Worm (Caenorhabditis elegans) whole organism, dauer: ENCODE data around the gene rpi-2.

Experiments
- unc-62 ChIP-seq: sonication (generic microtip); optimal IDR thresholded peaks from 2 replicates; lab custom pipeline; 2017; ENCODE audit warnings: missing biosample characterization, missing genetic modification reagents, missing genetic modification characterization

Gene rpi-2

DNA sequence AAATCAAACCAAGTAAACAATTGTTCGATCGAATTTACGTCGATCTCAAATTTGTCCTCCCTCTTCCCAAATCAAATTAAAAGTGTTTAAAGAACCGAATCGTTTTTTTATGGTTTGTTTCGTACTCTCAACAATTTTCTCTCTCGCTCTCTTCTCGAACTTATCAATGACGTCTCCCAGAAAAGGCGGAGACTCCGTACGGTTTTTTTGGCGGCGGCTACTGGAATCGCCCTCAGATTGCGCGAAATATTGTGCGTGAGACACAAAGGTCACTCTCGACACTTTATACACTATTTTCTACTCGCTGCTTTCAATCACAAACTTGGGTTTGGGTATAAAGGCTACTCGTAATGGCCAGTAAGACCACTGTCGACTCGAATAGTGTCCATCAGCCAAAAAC lies 9.4 kb downstream of the rpi-2 start, which contains the start of gene epic-2:
Gene epic-2 (plus strand): TSS at position 317 of the 400 bp plus-strand sequence.
- TF ChIP-seq unc-62 (GFP tag; lab: Kevin White, UChicago), result no peak

DNA sequence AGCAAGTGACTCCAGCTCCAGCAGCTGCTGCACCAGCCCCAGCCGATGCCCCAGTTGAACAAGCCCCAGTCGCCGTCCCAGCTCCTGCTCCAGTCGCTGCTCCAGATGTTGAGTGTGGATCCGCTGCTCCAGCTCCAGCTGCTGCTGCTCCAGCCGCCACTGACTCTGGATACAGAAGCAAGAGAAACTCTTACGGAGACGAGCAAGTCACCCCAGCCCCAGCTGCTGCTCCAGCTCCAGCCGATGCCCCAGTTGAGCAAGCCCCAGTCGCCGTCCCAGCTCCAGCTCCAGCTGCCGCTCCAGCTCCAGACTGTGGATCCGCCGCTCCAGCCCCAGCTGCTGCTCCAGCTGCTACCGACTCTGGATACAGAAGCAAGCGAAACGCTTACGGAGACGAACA lies 10.5 kb downstream of the rpi-2 start:
- no peak for TF ChIP-seq unc-62 (GFP tag; lab: Kevin White, UChicago)

DNA sequence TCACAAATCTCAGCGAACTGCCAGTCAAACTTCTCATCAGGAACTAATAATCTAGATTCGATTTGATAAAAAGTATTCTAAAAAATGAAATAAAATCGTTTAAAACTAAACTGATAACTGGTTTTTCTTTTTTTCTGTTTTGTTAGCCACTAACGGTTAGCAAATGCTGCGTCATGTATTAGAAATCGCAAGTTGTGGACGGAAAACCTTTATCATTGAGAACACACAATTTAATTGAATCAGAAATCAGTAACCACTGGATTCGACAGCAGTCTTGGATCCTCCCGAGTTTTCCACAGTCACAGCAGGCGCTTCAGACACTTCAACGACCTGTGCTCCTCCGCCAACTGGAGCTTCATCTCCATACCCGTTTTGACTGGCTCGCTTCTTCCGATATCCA lies 11.9 kb downstream of the rpi-2 start:
- TF ChIP-seq unc-62 (GFP tag; lab: Kevin White, UChicago), result no peak

DNA sequence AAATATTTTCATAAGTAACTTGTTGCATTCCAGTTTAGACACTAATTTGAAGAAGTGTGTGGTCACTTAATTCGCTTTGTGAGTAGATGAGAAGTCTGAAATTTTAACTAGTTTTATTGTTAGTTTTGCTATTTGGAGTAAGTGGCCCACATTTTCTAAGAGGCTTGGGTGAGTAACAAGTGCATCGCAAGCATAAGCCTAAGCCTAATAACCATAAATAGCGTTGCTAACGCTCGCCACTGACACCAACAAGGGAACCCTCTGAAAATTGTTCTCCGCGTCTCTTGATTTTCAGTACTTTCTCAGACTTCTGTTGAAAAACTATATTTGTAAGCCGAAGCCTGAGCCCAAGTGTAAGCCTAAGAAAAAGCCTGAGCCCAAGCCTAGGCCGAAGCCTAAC lies 13.2 kb downstream of the rpi-2 start, which contains the start of gene epic-3:
Gene epic-3 (minus strand): TSS at position 101 of the 400 bp plus-strand sequence.
- no peak for TF ChIP-seq unc-62 (GFP tag; lab: Kevin White, UChicago)

DNA sequence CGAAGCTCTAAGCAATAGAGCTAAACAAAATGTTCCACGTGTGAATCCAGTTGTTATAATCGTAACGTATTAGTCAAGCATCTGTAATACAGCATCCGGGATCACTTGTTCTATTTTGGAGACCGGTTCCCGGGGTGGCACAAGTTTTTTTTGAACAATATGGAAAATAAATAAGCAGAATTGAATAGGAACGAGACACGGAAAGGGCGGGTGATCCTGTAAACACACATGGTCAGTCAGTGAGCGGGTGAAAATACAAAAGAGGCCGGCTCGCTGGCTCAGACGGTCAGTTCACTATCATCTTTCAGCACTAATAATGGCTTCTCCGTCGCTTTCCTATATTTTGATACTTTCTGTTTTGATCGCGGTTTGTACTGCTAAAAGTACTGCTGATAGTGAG lies 14.8 kb downstream of the rpi-2 start, which contains the start of gene K08D12.8:
Gene K08D12.8 (plus strand): TSS at position 301 of the 400 bp plus-strand sequence.
- TF ChIP-seq unc-62 (GFP tag; lab: Kevin White, UChicago), result no peak

DNA sequence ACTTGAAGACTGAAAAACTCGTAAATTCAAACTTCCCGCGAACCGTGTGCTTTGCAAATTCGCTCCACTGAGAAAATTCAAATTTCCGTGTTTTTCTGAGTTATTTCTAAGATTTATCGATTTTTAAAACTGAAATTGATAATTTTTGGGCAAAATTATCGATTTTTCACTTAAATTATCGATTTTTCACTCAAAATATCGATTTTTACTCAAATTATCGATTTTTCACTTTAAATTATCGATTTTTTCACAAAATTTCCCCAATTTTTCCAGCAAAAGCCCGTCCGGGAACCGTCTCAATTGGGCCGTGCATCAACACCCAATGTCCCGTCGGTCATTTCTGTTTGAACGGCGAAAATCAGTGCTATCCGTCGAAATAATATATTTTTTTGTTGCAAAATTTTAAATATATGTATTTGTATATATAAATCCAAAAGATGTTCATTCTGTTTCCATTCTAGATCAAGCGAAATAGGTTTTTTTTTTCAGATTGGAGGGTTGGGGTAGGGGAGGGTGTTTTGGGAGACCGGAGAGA lies 16.5 kb downstream of the rpi-2 start:
- TF ChIP-seq unc-62 (GFP tag; lab: Kevin White, UChicago), result no peak

DNA sequence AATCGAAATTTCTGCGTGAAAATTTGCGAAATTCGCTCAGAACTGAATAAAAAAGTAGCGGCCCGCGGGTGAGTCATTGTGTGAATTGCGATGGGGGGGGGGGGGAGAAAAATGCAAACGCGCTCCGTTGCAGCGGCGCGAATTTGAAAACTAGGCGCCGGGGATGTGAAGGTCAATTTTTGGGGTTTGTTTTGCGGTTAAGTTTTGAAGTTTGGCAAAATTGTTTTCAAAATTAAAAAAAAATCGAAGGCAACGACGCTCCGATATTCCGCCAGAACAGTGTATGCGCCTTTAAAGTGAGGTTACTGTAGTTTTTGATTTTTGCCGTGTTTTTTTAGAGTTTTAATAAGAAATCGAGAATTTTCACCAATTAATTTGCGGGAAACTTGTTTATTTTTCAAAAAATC lies 27.3 kb downstream of the rpi-2 start:
- TF ChIP-seq unc-62 (GFP tag; lab: Kevin White, UChicago), result no peak

DNA sequence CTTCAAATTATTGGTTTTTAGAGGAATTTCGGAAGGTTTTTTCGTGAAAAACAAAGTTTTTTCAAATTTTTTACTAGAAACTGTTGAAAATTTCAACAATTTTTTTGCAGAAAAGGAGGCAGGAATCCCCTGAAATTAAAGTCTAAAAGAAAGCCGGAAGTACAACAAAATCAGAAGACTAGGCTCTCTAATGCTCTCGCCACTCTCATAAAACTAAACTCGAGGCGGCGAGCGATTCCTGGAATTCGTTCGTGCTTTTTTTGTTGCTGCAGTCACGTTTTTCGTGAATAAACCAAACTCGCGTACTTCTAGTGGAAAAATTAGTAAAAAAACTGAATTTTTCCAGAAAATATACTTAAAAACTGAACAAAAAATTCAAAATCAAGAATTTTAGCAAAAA lies 27.8 kb downstream of the rpi-2 start:
- no peak for TF ChIP-seq unc-62 (GFP tag; lab: Kevin White, UChicago)

DNA sequence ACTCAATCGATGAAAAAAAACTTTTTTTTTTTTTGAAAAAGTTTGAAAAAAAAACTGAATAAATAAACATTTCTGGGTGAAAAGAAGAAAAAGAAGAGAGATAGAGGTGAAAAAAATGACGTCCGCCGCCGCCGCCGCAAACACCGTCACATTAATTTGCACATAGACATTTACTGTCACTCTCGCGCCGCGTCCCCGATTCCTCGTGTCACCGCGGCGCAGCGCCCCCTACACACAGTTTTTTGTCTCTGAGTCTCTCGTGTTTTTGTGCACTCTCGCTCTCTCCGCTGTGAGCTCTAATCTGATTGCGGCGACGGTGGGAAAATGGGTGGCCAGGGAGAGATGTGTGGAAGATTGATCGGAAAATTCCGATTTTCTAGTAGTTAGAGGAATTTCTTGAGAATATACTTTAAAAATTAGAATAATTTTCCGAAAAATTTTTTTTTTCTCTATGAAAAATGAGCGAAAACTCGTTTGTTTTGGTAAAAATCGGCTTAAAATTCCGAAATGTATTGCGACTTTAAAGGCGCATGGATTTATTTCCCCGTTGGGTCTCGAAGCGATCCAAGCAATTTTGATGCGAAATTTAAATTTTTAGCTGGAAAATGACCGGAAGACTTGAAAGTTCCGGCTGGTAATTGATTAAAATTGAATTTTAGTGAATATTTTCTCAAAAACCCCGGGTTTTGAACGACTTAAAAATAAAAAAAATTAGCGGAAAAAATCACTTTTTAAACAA lies 28.5 kb downstream of the rpi-2 start:
- TF ChIP-seq unc-62 (GFP tag; lab: Kevin White, UChicago), result no peak

DNA sequence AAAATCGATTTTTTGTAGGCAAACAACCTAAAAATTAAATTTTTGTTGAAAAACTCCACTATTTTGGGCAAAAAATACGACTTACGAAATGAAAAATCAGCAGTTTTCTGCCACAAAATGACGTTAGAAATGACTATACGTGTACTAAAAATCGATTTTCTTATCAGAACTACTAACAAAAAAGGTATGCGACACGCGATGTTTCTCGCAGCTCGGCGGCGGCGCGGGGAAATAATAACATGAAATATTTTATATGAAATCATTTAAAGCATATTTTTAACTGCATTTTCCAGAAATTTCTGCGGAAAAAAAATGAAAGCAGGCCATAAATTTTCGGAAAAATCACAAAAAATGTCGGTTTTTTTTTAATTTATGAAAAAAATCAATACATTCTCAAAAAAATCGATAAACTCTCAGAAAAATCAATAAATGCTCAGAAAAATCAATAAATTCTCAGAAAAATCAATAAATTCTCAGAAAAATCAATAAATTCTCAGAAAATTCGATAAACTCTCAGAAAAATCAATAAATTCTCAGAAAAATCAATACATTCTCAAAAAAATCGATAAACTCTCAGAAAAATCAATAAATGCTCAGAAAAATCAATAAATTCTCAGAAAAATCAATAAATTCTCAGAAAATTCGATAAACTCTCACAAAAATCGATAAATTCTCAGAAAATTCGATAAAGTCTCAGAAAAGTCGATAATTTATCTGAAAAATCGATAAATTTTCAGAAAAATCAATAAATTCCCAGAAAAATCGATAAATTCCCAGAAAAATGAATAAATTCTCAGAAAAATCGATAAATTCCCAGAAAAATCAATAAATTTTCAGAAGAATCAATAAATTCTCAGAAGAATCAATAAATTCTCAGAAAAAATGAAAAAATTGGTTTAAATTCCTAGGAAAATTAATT lies 29.3 kb downstream of the rpi-2 start, which contains the start of gene ptpn-22:
Gene ptpn-22 (minus strand): TSS at position 158 of the 919 bp plus-strand sequence.
- TF ChIP-seq unc-62 (GFP tag; lab: Kevin White, UChicago), result no peak

DNA sequence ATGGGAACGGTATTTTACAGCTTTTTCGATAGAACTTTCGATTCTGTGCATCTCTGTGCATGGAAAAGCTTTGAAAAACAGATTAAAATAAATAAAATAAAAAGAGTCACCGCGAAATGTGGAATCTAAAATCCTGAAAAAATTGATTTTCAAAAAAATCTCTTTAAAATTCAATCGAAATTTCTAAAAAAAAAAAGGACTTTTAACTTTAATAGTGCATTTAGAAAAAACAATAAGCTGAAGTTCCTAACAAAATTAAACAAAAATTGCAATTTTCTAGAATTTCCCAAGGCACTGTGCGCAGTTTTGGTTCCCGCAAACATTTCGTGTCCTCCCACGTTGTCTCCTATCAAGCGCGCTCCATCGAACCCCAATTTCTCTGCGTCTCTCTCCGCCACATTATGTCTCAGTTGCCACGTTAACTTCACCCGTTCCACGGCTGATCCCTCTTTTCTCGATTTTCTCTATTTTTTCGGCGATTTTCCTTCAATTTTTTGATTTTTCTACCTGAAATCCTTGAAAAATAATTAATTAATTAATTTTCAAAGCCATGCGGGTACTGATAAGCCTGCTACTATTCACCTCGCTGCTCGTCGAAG lies 34.5 kb downstream of the rpi-2 start, which contains the start of the genes Y41D4A.6 and Y41D4A.4:
Gene Y41D4A.6 (minus strand): TSS at position 51 of the 599 bp plus-strand sequence.
Gene Y41D4A.4 (plus strand): TSS at position 549 of the 599 bp plus-strand sequence.
- no peak for TF ChIP-seq unc-62 (GFP tag; lab: Kevin White, UChicago)

DNA sequence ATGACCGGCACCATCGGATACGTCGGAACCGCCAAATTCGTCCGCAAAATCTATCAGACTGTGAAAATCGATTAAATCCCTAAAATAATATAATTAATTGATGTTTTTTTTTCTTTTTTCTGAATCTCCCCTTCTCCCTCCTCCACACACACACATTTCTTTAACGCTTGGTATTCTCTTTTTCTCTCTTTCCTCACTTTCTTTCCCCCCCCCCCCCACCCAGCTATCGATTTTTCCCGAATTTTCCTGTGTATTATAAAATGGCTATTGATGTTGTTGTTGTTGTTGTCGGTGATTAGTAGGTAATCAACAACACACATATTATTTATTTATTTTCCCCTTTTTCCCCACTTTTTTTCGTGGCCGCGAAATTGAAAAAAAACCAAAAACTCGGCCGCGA lies 40.2 kb downstream of the rpi-2 start:
- TF ChIP-seq unc-62 (GFP tag; lab: Kevin White, UChicago), result no peak

DNA sequence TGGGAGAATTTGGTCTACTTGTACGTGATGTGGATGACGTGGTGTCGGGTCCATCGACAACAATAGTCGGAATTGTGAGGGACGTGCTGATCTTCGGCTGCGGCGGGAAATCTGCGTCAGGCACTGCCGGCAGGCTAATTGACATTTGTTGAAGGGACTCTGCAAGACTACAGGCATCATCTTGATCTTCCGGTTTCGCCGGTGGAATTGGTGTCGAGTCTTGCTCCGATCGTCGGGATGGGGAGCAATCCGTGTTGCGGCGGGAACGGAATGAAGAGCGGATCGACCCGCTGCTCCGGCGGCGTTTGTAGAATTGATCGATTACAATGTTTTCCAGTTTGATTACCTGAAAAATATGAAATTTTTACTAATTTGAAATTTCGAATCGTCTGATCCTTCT lies 41.4 kb downstream of the rpi-2 start:
- no peak for TF ChIP-seq unc-62 (GFP tag; lab: Kevin White, UChicago)

DNA sequence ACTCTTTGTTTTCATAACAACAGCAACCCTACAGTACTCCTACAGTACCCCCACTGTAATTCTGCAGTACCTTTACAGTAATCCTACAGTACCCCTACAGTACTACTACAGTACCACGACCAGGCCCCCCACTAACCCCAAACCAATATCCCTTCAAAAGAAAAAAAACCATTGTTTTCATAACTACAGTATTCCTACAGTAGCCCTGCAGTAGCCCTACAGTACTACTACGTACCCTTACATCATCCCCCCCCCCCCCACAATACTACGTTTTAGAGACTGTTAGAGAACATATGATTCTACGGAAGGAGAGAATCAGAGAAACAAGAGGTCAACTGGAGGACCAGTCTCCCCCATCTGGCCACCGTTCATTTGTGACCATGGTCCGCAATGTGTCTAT lies 42.4 kb downstream of the rpi-2 start, which contains the start of gene Y41D4A.3:
Gene Y41D4A.3 (plus strand): TSS at position 301 of the 400 bp plus-strand sequence.
- no peak for TF ChIP-seq unc-62 (GFP tag; lab: Kevin White, UChicago)

DNA sequence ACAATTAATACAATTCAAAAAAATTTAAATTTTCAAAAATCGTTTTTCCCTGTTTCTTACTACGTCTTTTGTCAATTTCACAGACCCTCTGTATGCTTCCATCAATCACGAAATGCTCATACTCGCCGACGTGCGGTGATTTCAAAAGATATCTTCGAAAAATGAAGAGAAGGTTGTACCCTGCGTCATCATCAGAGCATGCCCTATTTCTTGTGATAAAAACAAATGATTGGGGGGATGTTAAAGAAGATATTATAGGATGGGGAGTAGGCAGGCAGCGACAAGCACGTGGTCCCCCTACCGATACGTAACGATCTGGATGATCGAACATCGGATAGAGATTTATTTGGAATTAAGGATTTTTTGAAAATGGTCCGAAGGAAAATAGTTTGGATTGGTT lies 47.5 kb downstream of the rpi-2 start:
- TF ChIP-seq unc-62 (GFP tag; lab: Kevin White, UChicago), result no peak
